Worm (Caenorhabditis elegans): ENCODE data around the gene Y57G11B.6.

DNA sequence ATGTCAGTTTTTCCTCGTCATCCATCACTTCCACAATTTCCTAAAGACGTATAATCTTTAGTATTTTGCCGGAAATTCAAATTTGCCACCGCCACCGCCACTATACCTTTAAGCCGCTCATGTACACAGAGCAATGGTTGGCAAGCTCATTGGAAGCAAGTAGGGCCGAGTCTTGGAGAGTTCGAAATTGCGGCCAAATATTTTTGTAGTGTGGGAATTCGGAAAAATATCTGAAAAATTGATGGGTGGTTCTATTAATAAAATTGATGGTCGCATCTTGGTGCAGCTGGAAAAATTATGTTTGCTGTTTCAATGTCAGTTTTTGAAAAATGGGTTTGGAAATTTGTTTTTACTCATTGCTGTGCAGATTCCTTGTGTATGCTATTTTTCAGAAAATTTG is 16.9 kb upstream of the Y57G11B.6 start:
- TF ChIP-seq T20F7.1 (GFP tag; optimal IDR thresholded peaks at IDR 0.05) (no peak), F49E8.2 (tag; optimal IDR thresholded peaks at IDR 0.05; ENCODE audit: borderline replicate concordance) (no peak), nhr-102 (tag; optimal IDR thresholded peaks at IDR 0.05) (no peak), lin-39 (tag; optimal IDR thresholded peaks at IDR 0.05) (no peak), F10B5.3 (tag; optimal IDR thresholded peaks at IDR 0.05) (no peak), mep-1 (tag; optimal IDR thresholded peaks at IDR 0.05) (no peak), daf-12 (tag; optimal IDR thresholded peaks at IDR 0.05) (no peak), lsy-2 (tag; optimal IDR thresholded peaks at IDR 0.05) (no peak), snpc-4 (tag; optimal IDR thresholded peaks at IDR 0.05) (no peak), lin-13 (GFP tag; optimal IDR thresholded peaks at IDR 0.05) (no peak), unc-39 (tag; optimal IDR thresholded peaks at IDR 0.05) (no peak), zag-1 (tag; optimal IDR thresholded peaks at IDR 0.05) (no peak)

Measured in whole organism, L4 larva.